Worm (Caenorhabditis elegans) whole organism, L3 larva: Measurements from ENCODE around the gene F43B10.1.

Source experiments
- R02D3.7 ChIP-seq: fragments of 150-350 bp; optimal IDR thresholded peaks from 2 replicates; lab custom pipeline; 2014; ENCODE audit warnings: missing biosample characterization, missing genetic modification characterization
- ZK546.5 ChIP-seq: sonication (generic microtip); optimal IDR thresholded peaks from 2 replicates; lab custom pipeline; 2017; ENCODE audit warnings: missing biosample characterization, missing genetic modification characterization
- aly-2 ChIP-seq: fragments of 150-350 bp; optimal IDR thresholded peaks from 2 replicates; lab custom pipeline; 2014; ENCODE audit warnings: missing biosample characterization, missing genetic modification characterization
- ama-1 ChIP-seq: fragments of 150-350 bp; optimal IDR thresholded peaks from 2 replicates; lab custom pipeline; 2018
- ceh-16 ChIP-seq: sonication (generic microtip); optimal IDR thresholded peaks from 2 replicates; lab custom pipeline; 2017; ENCODE audit warnings: missing biosample characterization, missing genetic modification characterization
- ceh-28 ChIP-seq: fragments of 150-350 bp; optimal IDR thresholded peaks from 2 replicates; lab custom pipeline; 2014; ENCODE audit warnings: missing biosample characterization, missing genetic modification reagents, missing genetic modification characterization
- ceh-82 ChIP-seq: fragments of 150-350 bp; optimal IDR thresholded peaks from 2 replicates; lab custom pipeline; 2014; ENCODE audit warnings: missing biosample characterization, missing genetic modification characterization
- ceh-9 ChIP-seq: sonication (generic microtip); optimal IDR thresholded peaks from 2 replicates; lab custom pipeline; 2018; ENCODE audit warnings: missing biosample characterization, missing genetic modification characterization
- daf-12 ChIP-seq: fragments of 150-350 bp; optimal IDR thresholded peaks from 2 replicates; lab custom pipeline; 2014; ENCODE audit warnings: missing biosample characterization, missing genetic modification reagents, missing genetic modification characterization
- egl-27 ChIP-seq: sonication (generic microtip); optimal IDR thresholded peaks from 4 replicates; lab custom pipeline; 2017; ENCODE audit warnings: missing biosample characterization, missing genetic modification reagents, missing genetic modification characterization
- egl-5 ChIP-seq: fragments of 150-350 bp; optimal IDR thresholded peaks from 2 replicates; lab custom pipeline; 2017; ENCODE audit warnings: missing biosample characterization, missing genetic modification reagents, missing genetic modification characterization, inconsistent platforms
- elt-1 ChIP-seq: fragments of 150-350 bp; optimal IDR thresholded peaks from 2 replicates; lab custom pipeline; 2014; ENCODE audit warnings: missing biosample characterization, missing genetic modification characterization
- elt-2 ChIP-seq: sonication (generic microtip); optimal IDR thresholded peaks from 2 replicates; lab custom pipeline; 2016; ENCODE audit warnings: missing genetic modification reagents, mild to moderate bottlenecking, missing genetic modification characterization, missing compliant biosample characterization
- elt-3 ChIP-seq, 3 experiments: fragments of 150-350 bp in 1 of 3; sonication (generic microtip) in 2 of 3; optimal IDR thresholded peaks; 2 replicates in 2 of 3; 4 replicates in 1 of 3; lab custom pipeline; 2014 to 2017; ENCODE audit warnings: missing biosample characterization in 3 of 3, missing genetic modification characterization in 3 of 3
- eor-1 ChIP-seq, 2 experiments: fragments of 150-350 bp; optimal IDR thresholded peaks; 2 replicates each; lab custom pipeline; 2014 to 2018; ENCODE audit warnings: missing biosample characterization in 2 of 2, missing genetic modification characterization in 2 of 2
- fkh-2 ChIP-seq: fragments of 150-350 bp; optimal IDR thresholded peaks from 2 replicates; lab custom pipeline; 2014; ENCODE audit warnings: missing biosample characterization, missing genetic modification reagents, missing genetic modification characterization
- fos-1 ChIP-seq: fragments of 150-350 bp; optimal IDR thresholded peaks from 2 replicates; lab custom pipeline; 2014; ENCODE audit warnings: missing biosample characterization, missing genetic modification characterization
- hmg-11 ChIP-seq: sonication (generic microtip); optimal IDR thresholded peaks from 2 replicates; lab custom pipeline; 2016; ENCODE audit warnings: missing genetic modification characterization, missing compliant biosample characterization
- jun-1 ChIP-seq: fragments of 150-350 bp; optimal IDR thresholded peaks from 2 replicates; lab custom pipeline; 2014; ENCODE audit warnings: missing biosample characterization, missing genetic modification reagents, missing genetic modification characterization
- lin-15B ChIP-seq: fragments of 150-350 bp; optimal IDR thresholded peaks from 2 replicates; lab custom pipeline; 2014; ENCODE audit warnings: missing biosample characterization, missing genetic modification characterization
- lin-39 ChIP-seq: fragments of 150-350 bp; optimal IDR thresholded peaks from 2 replicates; lab custom pipeline; 2018; ENCODE audit warnings: missing biosample characterization, missing genetic modification reagents, missing genetic modification characterization
- lsy-12 ChIP-seq: sonication (generic microtip); optimal IDR thresholded peaks from 2 replicates; lab custom pipeline; 2016; ENCODE audit warnings: mild to moderate bottlenecking, missing genetic modification characterization, missing compliant biosample characterization
- mdl-1 ChIP-seq: fragments of 150-350 bp; optimal IDR thresholded peaks from 2 replicates; lab custom pipeline; 2014; ENCODE audit warnings: missing biosample characterization, missing genetic modification characterization
- mml-1 ChIP-seq: fragments of 150-350 bp; sonication (generic microtip); optimal IDR thresholded peaks from 3 replicates; lab custom pipeline; 2014; ENCODE audit warnings: missing biosample characterization, missing genetic modification characterization
- nfya-1 ChIP-seq: sonication (generic microtip); optimal IDR thresholded peaks from 2 replicates; lab custom pipeline; 2017; ENCODE audit warnings: missing genetic modification characterization, mild to moderate bottlenecking, missing compliant biosample characterization, antibody characterized with exemption, moderate library complexity; ENCODE audit not compliant: insufficient read depth
- nhr-11 ChIP-seq: fragments of 150-350 bp; optimal IDR thresholded peaks from 2 replicates; lab custom pipeline; 2014; ENCODE audit warnings: missing biosample characterization, missing genetic modification characterization
- nhr-23 ChIP-seq: fragments of 150-350 bp; optimal IDR thresholded peaks from 2 replicates; lab custom pipeline; 2014; ENCODE audit warnings: missing biosample characterization, missing genetic modification reagents, missing genetic modification characterization
- nhr-237 ChIP-seq: fragments of 150-350 bp; optimal IDR thresholded peaks from 2 replicates; lab custom pipeline; 2014; ENCODE audit warnings: missing biosample characterization, missing genetic modification characterization
- nhr-25 ChIP-seq: sonication (generic microtip); optimal IDR thresholded peaks from 2 replicates; lab custom pipeline; 2017; ENCODE audit warnings: missing biosample characterization, missing genetic modification characterization
- nhr-28 ChIP-seq: fragments of 150-350 bp; optimal IDR thresholded peaks from 2 replicates; lab custom pipeline; 2014; ENCODE audit warnings: missing biosample characterization, missing genetic modification characterization
- nhr-43 ChIP-seq: sonication (generic microtip); optimal IDR thresholded peaks from 2 replicates; lab custom pipeline; 2016; ENCODE audit warnings: mild to moderate bottlenecking, missing genetic modification characterization, missing compliant biosample characterization; ENCODE audit not compliant: poor library complexity, severe bottlenecking
- nhr-67 ChIP-seq: fragments of 150-350 bp; optimal IDR thresholded peaks from 2 replicates; lab custom pipeline; 2014; ENCODE audit warnings: missing biosample characterization, missing genetic modification characterization
- nhr-76 ChIP-seq: fragments of 150-350 bp; sonication (generic microtip); optimal IDR thresholded peaks from 5 replicates; lab custom pipeline; 2014; ENCODE audit warnings: missing biosample characterization, missing genetic modification characterization
- nhr-77 ChIP-seq: fragments of 150-350 bp; optimal IDR thresholded peaks from 2 replicates; lab custom pipeline; 2014; ENCODE audit warnings: missing biosample characterization, missing genetic modification characterization
- pha-4 ChIP-seq: fragments of 150-350 bp; optimal IDR thresholded peaks from 2 replicates; lab custom pipeline; 2014; ENCODE audit warnings: missing biosample characterization, missing genetic modification reagents, missing genetic modification characterization
- pqm-1 ChIP-seq: fragments of 150-350 bp; optimal IDR thresholded peaks from 2 replicates; lab custom pipeline; 2017; ENCODE audit warnings: missing biosample characterization, missing genetic modification characterization, inconsistent platforms
- sea-2 ChIP-seq: fragments of 150-350 bp; sonication (generic microtip); optimal IDR thresholded peaks from 4 replicates; lab custom pipeline; 2014; ENCODE audit warnings: missing biosample characterization, missing genetic modification reagents, missing genetic modification characterization
- skn-1 ChIP-seq: fragments of 150-350 bp; optimal IDR thresholded peaks from 2 replicates; lab custom pipeline; 2014; ENCODE audit warnings: missing biosample characterization, missing genetic modification characterization
- snpc-4 ChIP-seq: fragments of 150-350 bp; optimal IDR thresholded peaks from 2 replicates; lab custom pipeline; 2014; ENCODE audit warnings: missing biosample characterization, missing genetic modification characterization
- tbx-2 ChIP-seq: sonication (generic microtip); optimal IDR thresholded peaks from 2 replicates; lab custom pipeline; 2016; ENCODE audit warnings: mild to moderate bottlenecking, missing genetic modification characterization, missing compliant biosample characterization
- unc-39 ChIP-seq: sonication (generic microtip); optimal IDR thresholded peaks from 4 replicates; lab custom pipeline; 2017; ENCODE audit warnings: missing biosample characterization, missing genetic modification characterization
- zag-1 ChIP-seq: fragments of 150-350 bp; optimal IDR thresholded peaks from 2 replicates; lab custom pipeline; 2014; ENCODE audit warnings: missing biosample characterization, missing genetic modification characterization
- ztf-11 ChIP-seq: fragments of 150-350 bp; optimal IDR thresholded peaks from 2 replicates; lab custom pipeline; 2014; ENCODE audit warnings: missing biosample characterization, missing genetic modification characterization
- ztf-4 ChIP-seq: fragments of 150-350 bp; optimal IDR thresholded peaks from 2 replicates; lab custom pipeline; 2014; ENCODE audit warnings: missing biosample characterization, missing genetic modification characterization

F43B10.1 gene

DNA sequence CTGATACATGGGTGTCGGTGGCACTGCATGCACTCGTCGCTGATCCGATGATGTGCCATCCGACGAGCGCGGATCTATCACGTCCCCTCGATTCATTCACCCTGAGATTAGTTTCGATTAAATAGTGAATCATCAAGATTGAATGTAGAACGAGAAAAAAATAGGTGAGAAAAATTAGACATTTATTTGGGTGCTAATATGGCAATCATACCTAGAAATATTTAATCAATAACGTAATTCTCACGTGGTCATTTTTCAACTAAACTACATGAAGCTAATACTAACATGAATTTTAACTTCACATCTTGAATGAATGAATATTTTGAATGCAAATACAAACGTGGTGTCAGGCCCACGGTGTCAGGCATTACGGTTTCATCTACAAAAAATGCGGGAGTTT, 53.2 kb downstream of the F43B10.1 start, which contains the start of gene F59C12.3:
TSS of gene F59C12.3 (minus strand) at position 101 of the 400 bp plus-strand sequence.
- TF ChIP-seq ZK546.5 (tag; lab: Kevin White, UChicago) (no peak), snpc-4 (tag; lab: Kevin White, UChicago) (no peak), zag-1 (tag; lab: Kevin White, UChicago) (no peak), nhr-67 (tag; lab: Kevin White, UChicago) (no peak), nhr-237 (tag; lab: Kevin White, UChicago) (no peak)
- TF ChIP-seq, all 47 proteins: peak for 0

ce11 chrX:16607128-16607527, 55.5 kb downstream of the F43B10.1 start:
- TF ChIP-seq ztf-11 (tag; lab: Kevin White, UChicago), result no peak
- no peak for TF ChIP-seq elt-1 (tag; lab: Kevin White, UChicago)
- no peak for TF ChIP-seq nhr-11
- no peak for TF ChIP-seq jun-1
- TF ChIP-seq eor-1 (tag; optimal IDR thresholded peaks at IDR 0.05; lab: Kevin White, UChicago), result no peak
- no peak for TF ChIP-seq hmg-11
- TF ChIP-seq daf-12 (tag; lab: Kevin White, UChicago), result no peak
- no peak for TF ChIP-seq elt-3 (tag; optimal IDR thresholded peaks at IDR 0.05; lab: Kevin White, UChicago)
- no peak for TF ChIP-seq ama-1 (lab: Kevin White, UChicago)
- TF ChIP-seq ceh-9 (tag; lab: Kevin White, UChicago), result no peak
- TF ChIP-seq R02D3.7 (tag; lab: Kevin White, UChicago), result no peak
- TF ChIP-seq nhr-77 (tag; lab: Kevin White, UChicago), result no peak
- no peak for TF ChIP-seq egl-5 (tag; lab: Kevin White, UChicago)
- no peak for TF ChIP-seq ZK546.5 (tag; lab: Kevin White, UChicago)
- TF ChIP-seq ceh-82 (tag; lab: Kevin White, UChicago), result no peak
- no peak for TF ChIP-seq nhr-76 (tag; lab: Kevin White, UChicago)
- no peak for TF ChIP-seq ceh-16 (tag; lab: Kevin White, UChicago)
- TF ChIP-seq fos-1 (tag; lab: Kevin White, UChicago), result no peak
- TF ChIP-seq fkh-2 (tag; lab: Kevin White, UChicago), result no peak
- TF ChIP-seq, all 47 proteins: peak for 0

ce11 chrX:16604566-16604965, 58.1 kb downstream of the F43B10.1 start:
- TF ChIP-seq mml-1 (tag; lab: Kevin White, UChicago) (no peak), nhr-28 (tag; lab: Kevin White, UChicago) (no peak), ceh-9 (tag; lab: Kevin White, UChicago) (no peak), nhr-237 (tag; lab: Kevin White, UChicago) (no peak), egl-27 (tag; lab: Kevin White, UChicago) (no peak), unc-39 (tag; lab: Kevin White, UChicago) (no peak), egl-5 (tag; lab: Kevin White, UChicago) (no peak), ztf-4 (tag; lab: Kevin White, UChicago) (peak; percentile 7), sea-2 (GFP tag; lab: Kevin White, UChicago) (no peak), ama-1 (lab: Kevin White, UChicago) (no peak), zag-1 (tag; lab: Kevin White, UChicago) (no peak), nhr-43 (tag; lab: Kevin White, UChicago) (peak; percentile 54), elt-2 (tag; lab: Kevin White, UChicago) (peak; percentile 50), nhr-67 (tag; lab: Kevin White, UChicago) (no peak), nhr-77 (tag; lab: Kevin White, UChicago) (no peak), ceh-82 (tag; lab: Kevin White, UChicago) (peak; percentile 30), nfya-1 (tag; lab: Kevin White, UChicago) (peak; percentile 31), mdl-1 (no peak), R02D3.7 (tag; lab: Kevin White, UChicago) (peak; percentile 11), ztf-11 (tag; lab: Kevin White, UChicago) (no peak), lin-39 (tag; lab: Kevin White, UChicago) (no peak), ZK546.5 (tag; lab: Kevin White, UChicago) (no peak), jun-1 (no peak), nhr-76 (tag; lab: Kevin White, UChicago) (no peak), lsy-12 (tag; lab: Kevin White, UChicago) (no peak), lin-15B (no peak), ceh-28 (tag; lab: Kevin White, UChicago) (no peak), eor-1 (tag; optimal IDR thresholded peaks at IDR 0.05; lab: Kevin White, UChicago) (no peak), aly-2 (tag; lab: Kevin White, UChicago) (no peak), pha-4 (peak; percentile 71), ceh-16 (tag; lab: Kevin White, UChicago) (no peak), nhr-25 (tag; lab: Kevin White, UChicago) (peak; percentile 18), elt-1 (tag; lab: Kevin White, UChicago) (no peak), elt-3 (tag; optimal IDR thresholded peaks at IDR 0.05; lab: Kevin White, UChicago) (no peak), hmg-11 (no peak), nhr-23 (tag; lab: Kevin White, UChicago) (peak; percentile 46), skn-1 (tag; lab: Kevin White, UChicago) (no peak), daf-12 (tag; lab: Kevin White, UChicago) (no peak), snpc-4 (tag; lab: Kevin White, UChicago) (no peak), nhr-11 (no peak), fos-1 (tag; lab: Kevin White, UChicago) (no peak), tbx-2 (tag; lab: Kevin White, UChicago) (peak; percentile 59), pqm-1 (peak; percentile 20)
